Worm (Caenorhabditis elegans) whole organism, young adult: ENCODE data around the gene Y45F3A.1.

Experiments used
- ama-1 ChIP-seq, 3 experiments: fragments of 150-350 bp in 1 of 3; sonication (generic microtip) in 2 of 3; optimal IDR thresholded peaks; 2 replicates each; lab custom pipeline; 2014 to 2018; ENCODE audit warnings: missing biosample characterization in 2 of 3, missing genetic modification characterization in 2 of 3, missing genetic modification reagents in 2 of 3
- aptf-3 ChIP-seq: fragments of 200-800 bp; sonication (Bioruptor generic); IDR thresholded peaks from 2 replicates; pipeline ENCODE4 v1.3.6; 2022; ENCODE audit warnings: missing genetic modification characterization, missing compliant biosample characterization
- chd-7 ChIP-seq: sonication (generic microtip); optimal IDR thresholded peaks from 2 replicates; lab custom pipeline; 2016; ENCODE audit warnings: mild to moderate bottlenecking, missing genetic modification characterization, moderate library complexity, missing compliant biosample characterization
- pbrm-1 ChIP-seq: fragments of 200-800 bp; sonication (Bioruptor generic); IDR thresholded peaks from 2 replicates; pipeline ENCODE4 v1.3.6; 2022; ENCODE audit warnings: missing genetic modification reagents, missing genetic modification characterization, missing compliant biosample characterization

DNA sequence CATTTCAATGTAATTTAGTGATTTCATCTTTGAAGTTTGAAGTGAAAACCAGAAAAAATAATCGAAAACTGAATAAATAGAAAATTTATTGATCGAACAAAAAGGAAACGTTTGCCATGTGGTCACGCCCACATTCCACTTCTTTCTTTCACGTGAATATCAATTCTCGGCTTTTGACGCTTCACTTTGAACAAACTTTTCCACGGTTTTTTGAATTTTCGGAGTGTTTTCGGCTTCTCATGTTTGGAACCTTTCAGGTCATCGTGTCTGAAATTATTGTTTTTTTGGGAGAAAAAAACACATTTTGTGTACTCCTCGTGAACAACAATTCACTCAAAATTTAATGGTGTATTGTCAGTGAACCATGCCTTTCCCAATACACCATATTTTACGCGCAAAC is 8.8 kb downstream of the Y45F3A.1 start, which contains the start of gene T21C12.8:
- TF ChIP-seq pbrm-1 (GFP tag; lab: Robert Waterston, UW) (no peak), aptf-3 (GFP tag; lab: Robert Waterston, UW) (no peak), ama-1 (optimal IDR thresholded peaks at IDR 0.05; lab: Kevin White, UChicago) (no peak), ama-1 (GFP tag; optimal IDR thresholded peaks at IDR 0.05; lab: Kevin White, UChicago) (no peak), chd-7 (no peak)
